Fruit fly (Drosophila melanogaster) whole organism, pupa: ENCODE measurements around the gene CG45545.

Source experiments
- CG10348 ChIP-seq: fragments of 200-800 bp; sonication (Bioruptor generic); IDR thresholded peaks from 2 replicates; pipeline ENCODE4 v1.3.6; 2022; ENCODE audit warnings: missing biosample characterization, missing genetic modification characterization
- CG13204 ChIP-seq: fragments of 200-800 bp; sonication (Bioruptor generic); optimal IDR thresholded peaks from 2 replicates; lab custom pipeline; 2018; ENCODE audit warnings: missing biosample characterization, mild to moderate bottlenecking, missing genetic modification characterization, moderate library complexity
- CG14655 ChIP-seq: fragments of 200-800 bp; sonication (Bioruptor generic); optimal IDR thresholded peaks from 3 replicates; lab custom pipeline; 2017; ENCODE audit warnings: mild to moderate bottlenecking, missing biosample characterization, missing genetic modification reagents, missing genetic modification characterization
- CG17806 ChIP-seq: fragments of 200-800 bp; sonication (Bioruptor generic); optimal IDR thresholded peaks from 2 replicates; lab custom pipeline; 2018; ENCODE audit warnings: missing biosample characterization, mild to moderate bottlenecking, missing genetic modification characterization, moderate library complexity
- CG34367 ChIP-seq: fragments of 200-800 bp; sonication (Bioruptor generic); optimal IDR thresholded peaks from 2 replicates; lab custom pipeline; 2018; ENCODE audit warnings: missing biosample characterization, mild to moderate bottlenecking, missing genetic modification characterization
- CG4496 ChIP-seq: fragments of 200-800 bp; sonication (Bioruptor generic); IDR thresholded peaks from 3 replicates; pipeline ENCODE4 v1.3.6; 2022; ENCODE audit warnings: missing biosample characterization, missing genetic modification characterization
- CG8159 ChIP-seq: fragments of 200-800 bp; sonication (Bioruptor generic); optimal IDR thresholded peaks from 3 replicates; lab custom pipeline; 2018; ENCODE audit warnings: missing biosample characterization, mild to moderate bottlenecking, missing genetic modification characterization, moderate library complexity
- CG9948 ChIP-seq: fragments of 200-800 bp; sonication (Bioruptor generic); optimal IDR thresholded peaks from 2 replicates; lab custom pipeline; 2018; ENCODE audit warnings: missing biosample characterization, mild to moderate bottlenecking, missing genetic modification characterization, moderate library complexity
- EcR ChIP-seq: fragments of 200-800 bp; sonication (Bioruptor generic); optimal IDR thresholded peaks from 3 replicates; lab custom pipeline; 2019; ENCODE audit warnings: missing biosample characterization, missing genetic modification characterization, mild to moderate bottlenecking, moderate library complexity, missing genetic modification reagents
- Pif1A ChIP-seq: fragments of 200-800 bp; sonication (Bioruptor generic); optimal IDR thresholded peaks from 3 replicates; lab custom pipeline; 2016; ENCODE audit warnings: missing biosample characterization, missing genetic modification characterization
- Pif1B ChIP-seq: fragments of 200-800 bp; sonication (Bioruptor generic); optimal IDR thresholded peaks from 3 replicates; lab custom pipeline; 2016; ENCODE audit warnings: missing biosample characterization, missing genetic modification characterization
- Snoo ChIP-seq: fragments of 200-800 bp; sonication (Bioruptor generic); optimal IDR thresholded peaks from 3 replicates; lab custom pipeline; 2017; ENCODE audit warnings: missing biosample characterization, mild to moderate bottlenecking, missing genetic modification characterization, inconsistent platforms
- gl ChIP-seq: fragments of 200-800 bp; sonication (Bioruptor generic); optimal IDR thresholded peaks from 2 replicates; lab custom pipeline; 2018; ENCODE audit warnings: missing biosample characterization, mild to moderate bottlenecking, missing genetic modification characterization
- rn ChIP-seq: fragments of 200-800 bp; sonication (Bioruptor generic); IDR thresholded peaks from 2 replicates; pipeline ENCODE4 v1.3.6; 2022; ENCODE audit warnings: missing biosample characterization, missing genetic modification characterization

dm6 chr3R:7523594-7523993 lies 28.2 kb upstream of the CG45545 start, which contains the start of gene alpha-Est7:
- no peak for TF ChIP-seq Pif1A (GFP tag; lab: Kevin White, UChicago)
- no peak for TF ChIP-seq gl (tag; lab: Kevin White, UChicago)
- TF ChIP-seq Snoo (tag; lab: Kevin White, UChicago) = no peak
- TF ChIP-seq CG14655 (GFP tag; lab: Kevin White, UChicago) = no peak
- TF ChIP-seq CG10348 = no peak
- no peak for TF ChIP-seq CG9948 (tag; lab: Kevin White, UChicago)
- TF ChIP-seq CG8159 = no peak
- TF ChIP-seq CG13204 = no peak
- TF ChIP-seq rn (GFP tag; lab: Robert Waterston, UW) = no peak
- TF ChIP-seq EcR (GFP tag; lab: Kevin White, UChicago) = no peak
- TF ChIP-seq CG17806 (tag; lab: Kevin White, UChicago) = no peak
- no peak for TF ChIP-seq CG4496 (GFP tag; lab: Robert Waterston, UW)
- TF ChIP-seq CG34367 (tag; lab: Kevin White, UChicago) = no peak
- TF ChIP-seq Pif1B (GFP tag; lab: Kevin White, UChicago) = no peak
